Worm (Caenorhabditis elegans): ENCODE data around the gene C02B8.1.

- no peak for TF ChIP-seq tbx-37 (GFP tag; conservative IDR thresholded peaks at IDR 0.05)
- TF ChIP-seq ama-1 (optimal IDR thresholded peaks at IDR 0.05) = no peak
- no peak for TF ChIP-seq sea-1 (GFP tag; conservative IDR thresholded peaks at IDR 0.05)
- no peak for TF ChIP-seq hmg-4 (GFP tag; optimal IDR thresholded peaks at IDR 0.05)
- TF ChIP-seq pes-1 (GFP tag; IDR thresholded peaks at IDR 0.05) = no peak
- TF ChIP-seq flt-1 (GFP tag; IDR thresholded peaks at IDR 0.05) = no peak
- no peak for TF ChIP-seq tra-4 (tag; optimal IDR thresholded peaks at IDR 0.05)
- TF ChIP-seq hnd-1 (tag; optimal IDR thresholded peaks at IDR 0.05) = no peak
These were observed 37.3 kb upstream of the C02B8.1 start, which contains the start of gene K07E3.1 for ce11 chrX:8110193-8110592.
